Fruit fly (Drosophila melanogaster) whole organism, pupa: ENCODE results near the gene CG13992.

ENCODE experiments used
- CG10348 ChIP-seq: fragments of 200-800 bp; sonication (Bioruptor generic); IDR thresholded peaks from 2 replicates; pipeline ENCODE4 v1.3.6; 2022; ENCODE audit warnings: missing biosample characterization, missing genetic modification characterization
- CG12605 ChIP-seq: fragments of 200-800 bp; sonication (Bioruptor generic); IDR thresholded peaks from 2 replicates; pipeline ENCODE4 v1.3.6; 2022; ENCODE audit warnings: missing biosample characterization, missing genetic modification characterization
- CG13204 ChIP-seq: fragments of 200-800 bp; sonication (Bioruptor generic); optimal IDR thresholded peaks from 2 replicates; lab custom pipeline; 2018; ENCODE audit warnings: missing biosample characterization, mild to moderate bottlenecking, missing genetic modification characterization, moderate library complexity
- CG14655 ChIP-seq: fragments of 200-800 bp; sonication (Bioruptor generic); optimal IDR thresholded peaks from 3 replicates; lab custom pipeline; 2017; ENCODE audit warnings: mild to moderate bottlenecking, missing biosample characterization, missing genetic modification reagents, missing genetic modification characterization
- CG15710 ChIP-seq: fragments of 200-800 bp; sonication (Bioruptor generic); optimal IDR thresholded peaks from 2 replicates; lab custom pipeline; 2018; ENCODE audit warnings: missing biosample characterization, mild to moderate bottlenecking, missing genetic modification characterization, moderate library complexity
- CG17806 ChIP-seq: fragments of 200-800 bp; sonication (Bioruptor generic); optimal IDR thresholded peaks from 2 replicates; lab custom pipeline; 2018; ENCODE audit warnings: missing biosample characterization, mild to moderate bottlenecking, missing genetic modification characterization, moderate library complexity
- CG32121 ChIP-seq: fragments of 200-800 bp; sonication (Bioruptor generic); IDR thresholded peaks from 2 replicates; pipeline ENCODE4 v1.3.6; 2022; ENCODE audit warnings: missing biosample characterization, missing genetic modification characterization
- CG34367 ChIP-seq: fragments of 200-800 bp; sonication (Bioruptor generic); optimal IDR thresholded peaks from 2 replicates; lab custom pipeline; 2018; ENCODE audit warnings: missing biosample characterization, mild to moderate bottlenecking, missing genetic modification characterization
- CG4496 ChIP-seq: fragments of 200-800 bp; sonication (Bioruptor generic); IDR thresholded peaks from 3 replicates; pipeline ENCODE4 v1.3.6; 2022; ENCODE audit warnings: missing biosample characterization, missing genetic modification characterization
- CG8159 ChIP-seq: fragments of 200-800 bp; sonication (Bioruptor generic); optimal IDR thresholded peaks from 3 replicates; lab custom pipeline; 2018; ENCODE audit warnings: missing biosample characterization, mild to moderate bottlenecking, missing genetic modification characterization, moderate library complexity
- CG8301 ChIP-seq: fragments of 200-800 bp; sonication (Bioruptor generic); optimal IDR thresholded peaks from 2 replicates; lab custom pipeline; 2018; ENCODE audit warnings: missing biosample characterization, mild to moderate bottlenecking, missing genetic modification characterization
- CG9948 ChIP-seq: fragments of 200-800 bp; sonication (Bioruptor generic); optimal IDR thresholded peaks from 2 replicates; lab custom pipeline; 2018; ENCODE audit warnings: missing biosample characterization, mild to moderate bottlenecking, missing genetic modification characterization, moderate library complexity
- D1 ChIP-seq: fragments of 200-800 bp; sonication (Bioruptor generic); optimal IDR thresholded peaks from 2 replicates; lab custom pipeline; 2018; ENCODE audit warnings: missing biosample characterization, mild to moderate bottlenecking, missing genetic modification characterization, moderate library complexity
- EcR ChIP-seq: fragments of 200-800 bp; sonication (Bioruptor generic); optimal IDR thresholded peaks from 3 replicates; lab custom pipeline; 2019; ENCODE audit warnings: missing biosample characterization, missing genetic modification characterization, mild to moderate bottlenecking, moderate library complexity, missing genetic modification reagents
- Ets98B ChIP-seq: fragments of 200-800 bp; sonication (Bioruptor generic); IDR thresholded peaks from 2 replicates; pipeline ENCODE4 v1.3.6; 2022; ENCODE audit warnings: missing biosample characterization, missing genetic modification characterization
- Pif1A ChIP-seq: fragments of 200-800 bp; sonication (Bioruptor generic); optimal IDR thresholded peaks from 3 replicates; lab custom pipeline; 2016; ENCODE audit warnings: missing biosample characterization, missing genetic modification characterization
- Pif1B ChIP-seq: fragments of 200-800 bp; sonication (Bioruptor generic); optimal IDR thresholded peaks from 3 replicates; lab custom pipeline; 2016; ENCODE audit warnings: missing biosample characterization, missing genetic modification characterization
- Snoo ChIP-seq: fragments of 200-800 bp; sonication (Bioruptor generic); optimal IDR thresholded peaks from 3 replicates; lab custom pipeline; 2017; ENCODE audit warnings: missing biosample characterization, mild to moderate bottlenecking, missing genetic modification characterization, inconsistent platforms
- fd96Ca ChIP-seq: fragments of 200-800 bp; sonication (Bioruptor generic); IDR thresholded peaks from 3 replicates; pipeline ENCODE4 v1.3.6; 2022; ENCODE audit warnings: missing biosample characterization, missing genetic modification characterization
- gl ChIP-seq: fragments of 200-800 bp; sonication (Bioruptor generic); optimal IDR thresholded peaks from 2 replicates; lab custom pipeline; 2018; ENCODE audit warnings: missing biosample characterization, mild to moderate bottlenecking, missing genetic modification characterization
- rn ChIP-seq: fragments of 200-800 bp; sonication (Bioruptor generic); IDR thresholded peaks from 2 replicates; pipeline ENCODE4 v1.3.6; 2022; ENCODE audit warnings: missing biosample characterization, missing genetic modification characterization

The CG13992 gene

dm6 chr2L:5967702-5968616 is at the start of gene CG13992, which contains the start of gene Ucp4C:
Gene CG13992, minus strand, starts transcription at chr2L:5967752.
Gene Ucp4C, plus strand, starts transcription at chr2L:5968566.
- TF ChIP-seq CG13204 (no peak), CG4496 (GFP tag; lab: Robert Waterston, UW) (no peak), EcR (GFP tag; lab: Kevin White, UChicago) (no peak), CG8159 (tag; lab: Kevin White, UChicago) (no peak), Snoo (tag; lab: Kevin White, UChicago) (no peak), CG34367 (tag; lab: Kevin White, UChicago) (no peak)
- TF ChIP-seq, all 21 proteins: peak for 0

- TF ChIP-seq fd96Ca (no peak), Pif1A (GFP tag; lab: Kevin White, UChicago) (no peak), CG32121 (GFP tag; lab: Robert Waterston, UW) (no peak), CG8301 (tag; lab: Kevin White, UChicago) (no peak)
Measured at dm6 chr2L:6013071-6013417, 45.5 kb upstream of the CG13992 start.

- TF ChIP-seq CG17806 (tag; lab: Kevin White, UChicago): no peak
- TF ChIP-seq CG8159 (tag; lab: Kevin White, UChicago): no peak
- TF ChIP-seq CG13204: no peak
- TF ChIP-seq Pif1B (GFP tag; lab: Kevin White, UChicago): no peak
- TF ChIP-seq Snoo (tag; lab: Kevin White, UChicago): no peak
- TF ChIP-seq CG34367 (tag; lab: Kevin White, UChicago): no peak
- TF ChIP-seq CG32121 (GFP tag; lab: Robert Waterston, UW): no peak
- no peak for TF ChIP-seq CG15710 (tag; lab: Kevin White, UChicago)
- TF ChIP-seq CG8301 (tag; lab: Kevin White, UChicago): no peak
- TF ChIP-seq CG14655: no peak
- no peak for TF ChIP-seq fd96Ca
- no peak for TF ChIP-seq CG10348 (GFP tag; lab: Robert Waterston, UW)
- TF ChIP-seq gl (tag; lab: Kevin White, UChicago): no peak
Measured at dm6 chr2L:6012303-6013070, 44.9 kb upstream of the CG13992 start, which contains the start of gene CG9098. Gene CG9098, minus strand, starts transcription at chr2L:6012338.

- TF ChIP-seq fd96Ca: 0 out of 3 replicates have a peak, but pooled peaks have one; percentile 31
- TF ChIP-seq CG8159 (tag; lab: Kevin White, UChicago): peak; percentile 64
- peak; percentile 9; the same call in 1 of the 2 replicates for TF ChIP-seq Ets98B (GFP tag; lab: Robert Waterston, UW)
- no peak for TF ChIP-seq Snoo (tag; lab: Kevin White, UChicago)
- TF ChIP-seq Pif1A (GFP tag; lab: Kevin White, UChicago): no peak
Measured at dm6 chr2L:6006508-6007232, 39.1 kb upstream of the CG13992 start, which contains the start of gene Gal. Gene Gal, minus strand, starts transcription at chr2L:6006827.

dm6 chr2L:6000065-6000464 is 32.5 kb upstream of the CG13992 start, which contains the start of gene Tsp26A:
Gene Tsp26A, plus strand, starts transcription at chr2L:6000228.
- TF ChIP-seq rn (GFP tag; lab: Robert Waterston, UW): no peak
- TF ChIP-seq EcR (GFP tag; lab: Kevin White, UChicago): no peak
- TF ChIP-seq Ets98B (GFP tag; lab: Robert Waterston, UW): no peak
- no peak for TF ChIP-seq CG9948 (tag; lab: Kevin White, UChicago)
- TF ChIP-seq CG8301 (tag; lab: Kevin White, UChicago): no peak
- no peak for TF ChIP-seq Snoo (tag; lab: Kevin White, UChicago)
- TF ChIP-seq CG12605 (GFP tag; lab: Robert Waterston, UW): no peak
- no peak for TF ChIP-seq D1 (tag; lab: Kevin White, UChicago)
- no peak for TF ChIP-seq CG10348 (GFP tag; lab: Robert Waterston, UW)
- TF ChIP-seq CG13204: no peak
- no peak for TF ChIP-seq CG32121 (GFP tag; lab: Robert Waterston, UW)
- no peak for TF ChIP-seq gl (tag; lab: Kevin White, UChicago)
- no peak for TF ChIP-seq CG8159 (tag; lab: Kevin White, UChicago)
- no peak for TF ChIP-seq CG17806 (tag; lab: Kevin White, UChicago)
- TF ChIP-seq CG14655: no peak
- TF ChIP-seq CG15710 (tag; lab: Kevin White, UChicago): no peak
- no peak for TF ChIP-seq Pif1A (GFP tag; lab: Kevin White, UChicago)
- TF ChIP-seq Pif1B (GFP tag; lab: Kevin White, UChicago): no peak
- no peak for TF ChIP-seq fd96Ca
- TF ChIP-seq CG4496 (GFP tag; lab: Robert Waterston, UW): no peak
